Fruit fly (Drosophila melanogaster) whole organism, prepupa: ENCODE results near the gene CG9166.

ENCODE experiments used
- CG10631 ChIP-seq: fragments of 200-800 bp; sonication (Bioruptor generic); optimal IDR thresholded peaks from 2 replicates; lab custom pipeline; 2016; ENCODE audit warnings: missing biosample characterization, missing genetic modification characterization
- CG10669 ChIP-seq: fragments of 200-800 bp; sonication (Bioruptor generic); optimal IDR thresholded peaks from 3 replicates; lab custom pipeline; 2018; ENCODE audit warnings: missing biosample characterization, mild to moderate bottlenecking, missing genetic modification characterization, moderate library complexity
- CG11294 ChIP-seq: fragments of 200-800 bp; sonication (Bioruptor generic); IDR thresholded peaks from 2 replicates; pipeline ENCODE4 v1.3.6; 2022; ENCODE audit warnings: missing biosample characterization, missing genetic modification characterization
- CG15336 ChIP-seq: fragments of 200-800 bp; sonication (Bioruptor generic); IDR thresholded peaks from 2 replicates; pipeline ENCODE4 v1.3.6; 2022; ENCODE audit warnings: missing biosample characterization, missing genetic modification characterization
- CG3032 ChIP-seq: fragments of 200-800 bp; optimal IDR thresholded peaks from 2 replicates; lab custom pipeline; 2019; ENCODE audit warnings: missing biosample characterization, mild to moderate bottlenecking, missing genetic modification characterization, moderate library complexity
- CG31627 ChIP-seq: fragments of 200-800 bp; sonication (Bioruptor generic); optimal IDR thresholded peaks from 3 replicates; lab custom pipeline; 2016; ENCODE audit warnings: missing biosample characterization, missing genetic modification characterization
- CG32006 ChIP-seq: fragments of 200-800 bp; sonication (Bioruptor generic); optimal IDR thresholded peaks from 3 replicates; lab custom pipeline; 2017; ENCODE audit warnings: missing biosample characterization, mild to moderate bottlenecking, missing genetic modification characterization
- CG34406 ChIP-seq: fragments of 200-800 bp; sonication (Bioruptor generic); optimal IDR thresholded peaks from 3 replicates; lab custom pipeline; 2016; ENCODE audit warnings: missing biosample characterization, missing genetic modification characterization
- CG3919 ChIP-seq: fragments of 200-800 bp; sonication (Bioruptor generic); optimal IDR thresholded peaks from 3 replicates; lab custom pipeline; 2016; ENCODE audit warnings: missing biosample characterization, missing genetic modification characterization
- CG4318 ChIP-seq: fragments of 200-800 bp; sonication (Bioruptor generic); optimal IDR thresholded peaks from 3 replicates; lab custom pipeline; 2017; ENCODE audit warnings: missing biosample characterization, mild to moderate bottlenecking, missing genetic modification characterization
- CG6163 ChIP-seq: fragments of 200-800 bp; sonication (Bioruptor generic); IDR thresholded peaks from 3 replicates; pipeline ENCODE4 v1.3.6; 2022; ENCODE audit warnings: missing biosample characterization, missing genetic modification characterization
- CG6792 ChIP-seq: fragments of 200-800 bp; sonication (Bioruptor generic); optimal IDR thresholded peaks from 3 replicates; lab custom pipeline; 2016; ENCODE audit warnings: missing biosample characterization, missing genetic modification characterization
- CG6854 ChIP-seq: fragments of 200-800 bp; sonication (Bioruptor generic); optimal IDR thresholded peaks from 2 replicates; lab custom pipeline; 2017; ENCODE audit warnings: missing biosample characterization, mild to moderate bottlenecking, missing genetic modification characterization
- CG7368 ChIP-seq: fragments of 200-800 bp; sonication (Bioruptor generic); optimal IDR thresholded peaks from 3 replicates; lab custom pipeline; 2016; ENCODE audit warnings: missing biosample characterization, missing genetic modification characterization
- CG8319 ChIP-seq: fragments of 200-800 bp; sonication (Bioruptor generic); optimal IDR thresholded peaks from 3 replicates; lab custom pipeline; 2016; ENCODE audit warnings: missing biosample characterization, missing genetic modification characterization
- CG9139 ChIP-seq: fragments of 200-800 bp; sonication (Bioruptor generic); optimal IDR thresholded peaks from 3 replicates; lab custom pipeline; 2017; ENCODE audit warnings: missing biosample characterization, mild to moderate bottlenecking, missing genetic modification characterization
- Eip75B ChIP-seq: fragments of 200-800 bp; sonication (Bioruptor generic); optimal IDR thresholded peaks from 3 replicates; lab custom pipeline; 2016; ENCODE audit warnings: missing biosample characterization, missing genetic modification characterization
- Eip78C ChIP-seq: fragments of 200-800 bp; sonication (Bioruptor generic); peaks from one replicate; lab custom pipeline; 2016; ENCODE audit warnings: missing biosample characterization, missing genetic modification characterization
- Eip93F ChIP-seq: fragments of 200-800 bp; sonication (Bioruptor generic); optimal IDR thresholded peaks from 2 replicates; lab custom pipeline; 2016; ENCODE audit warnings: missing biosample characterization, mild to moderate bottlenecking, missing genetic modification characterization
- Ets21C ChIP-seq: fragments of 200-800 bp; sonication (Bioruptor generic); optimal IDR thresholded peaks from 3 replicates; lab custom pipeline; 2016; ENCODE audit warnings: missing biosample characterization, missing genetic modification characterization
- Ets96B ChIP-seq: fragments of 200-800 bp; optimal IDR thresholded peaks from 2 replicates; lab custom pipeline; 2019; ENCODE audit warnings: missing biosample characterization, mild to moderate bottlenecking, missing genetic modification characterization, moderate library complexity
- Hr38 ChIP-seq: sonication (Bioruptor generic); optimal IDR thresholded peaks from 2 replicates; lab custom pipeline; 2016; ENCODE audit warnings: missing biosample characterization, missing genetic modification characterization
- Hr39 ChIP-seq: fragments of 200-800 bp; sonication (Bioruptor generic); optimal IDR thresholded peaks from 2 replicates; lab custom pipeline; 2016; ENCODE audit warnings: missing biosample characterization, missing genetic modification characterization
- Hr4 ChIP-seq: fragments of 200-800 bp; sonication (Bioruptor generic); optimal IDR thresholded peaks from 3 replicates; lab custom pipeline; 2016; ENCODE audit warnings: missing biosample characterization, missing genetic modification characterization
- Met ChIP-seq: fragments of 200-800 bp; sonication (Bioruptor generic); optimal IDR thresholded peaks from 3 replicates; lab custom pipeline; 2016; ENCODE audit warnings: missing biosample characterization, missing genetic modification characterization
- OdsH ChIP-seq: fragments of 200-800 bp; sonication (Bioruptor generic); optimal IDR thresholded peaks from 3 replicates; lab custom pipeline; 2016; ENCODE audit warnings: missing biosample characterization, missing genetic modification characterization
- Smox ChIP-seq: fragments of 200-800 bp; sonication (Bioruptor generic); optimal IDR thresholded peaks from 3 replicates; lab custom pipeline; 2016; ENCODE audit warnings: missing biosample characterization, missing genetic modification characterization
- Sox102F ChIP-seq: fragments of 200-800 bp; sonication (Bioruptor generic); optimal IDR thresholded peaks from 2 replicates; lab custom pipeline; 2016; ENCODE audit warnings: missing biosample characterization, mild to moderate bottlenecking, missing genetic modification characterization
- Sox14 ChIP-seq: fragments of 200-800 bp; sonication (Bioruptor generic); optimal IDR thresholded peaks from 3 replicates; lab custom pipeline; 2016; ENCODE audit warnings: missing biosample characterization, missing genetic modification characterization
- achi ChIP-seq: fragments of 200-800 bp; sonication (Bioruptor generic); optimal IDR thresholded peaks from 3 replicates; lab custom pipeline; 2016; ENCODE audit warnings: missing biosample characterization, missing genetic modification characterization
- acj6 ChIP-seq: fragments of 200-800 bp; sonication (Bioruptor generic); optimal IDR thresholded peaks from 3 replicates; lab custom pipeline; 2016; ENCODE audit warnings: missing biosample characterization, missing genetic modification characterization
- cyc ChIP-seq: fragments of 200-800 bp; sonication (Bioruptor generic); optimal IDR thresholded peaks from 3 replicates; lab custom pipeline; 2016; ENCODE audit warnings: missing biosample characterization, missing genetic modification characterization
- dac ChIP-seq: fragments of 200-800 bp; sonication (Bioruptor generic); optimal IDR thresholded peaks from 2 replicates; lab custom pipeline; 2017; ENCODE audit warnings: missing biosample characterization, mild to moderate bottlenecking, missing genetic modification characterization
- dsx ChIP-seq: fragments of 200-800 bp; optimal IDR thresholded peaks from 3 replicates; lab custom pipeline; 2019; ENCODE audit warnings: missing biosample characterization, mild to moderate bottlenecking, missing genetic modification characterization, moderate library complexity; ENCODE audit not compliant: poor library complexity, severe bottlenecking
- eg ChIP-seq: fragments of 200-800 bp; sonication (Bioruptor generic); IDR thresholded peaks from 3 replicates; pipeline ENCODE4 v1.3.6; 2022; ENCODE audit warnings: missing biosample characterization, missing genetic modification characterization
- esn ChIP-seq: fragments of 200-800 bp; sonication (Bioruptor generic); optimal IDR thresholded peaks from 2 replicates; lab custom pipeline; 2016; ENCODE audit warnings: missing biosample characterization, mild to moderate bottlenecking, missing genetic modification characterization, moderate library complexity
- fd59A ChIP-seq: fragments of 200-800 bp; sonication (Bioruptor generic); optimal IDR thresholded peaks from 2 replicates; lab custom pipeline; 2017; ENCODE audit warnings: missing biosample characterization, mild to moderate bottlenecking, missing genetic modification characterization, missing genetic modification reagents
- fd85E ChIP-seq: fragments of 200-800 bp; sonication (Bioruptor generic); optimal IDR thresholded peaks from 3 replicates; lab custom pipeline; 2016; ENCODE audit warnings: missing biosample characterization, missing genetic modification characterization
- lz ChIP-seq: fragments of 200-800 bp; sonication (Bioruptor generic); optimal IDR thresholded peaks from 3 replicates; lab custom pipeline; 2016; ENCODE audit warnings: missing biosample characterization, missing genetic modification characterization
- net ChIP-seq: fragments of 200-800 bp; sonication (Bioruptor generic); optimal IDR thresholded peaks from 3 replicates; lab custom pipeline; 2016; ENCODE audit warnings: missing biosample characterization, missing genetic modification characterization
- pdm3 ChIP-seq: fragments of 200-800 bp; sonication (Bioruptor generic); optimal IDR thresholded peaks from 3 replicates; lab custom pipeline; 2016; ENCODE audit warnings: missing biosample characterization, missing genetic modification characterization
- salr ChIP-seq, 2 experiments: fragments of 200-800 bp; sonication (Bioruptor generic); optimal IDR thresholded peaks; 3 replicates each; lab custom pipeline; 2016 to 2018; ENCODE audit warnings: missing biosample characterization in 2 of 2, missing genetic modification characterization in 2 of 2, mild to moderate bottlenecking in 1 of 2
- ss ChIP-seq, 2 experiments: fragments of 200-800 bp; sonication (Bioruptor generic); optimal IDR thresholded peaks; 2 replicates in 1 of 2; 3 replicates in 1 of 2; lab custom pipeline; 2017 to 2018; ENCODE audit warnings: mild to moderate bottlenecking in 2 of 2, missing biosample characterization in 2 of 2, missing genetic modification characterization in 2 of 2, moderate library complexity in 1 of 2
- svp ChIP-seq: fragments of 200-800 bp; sonication (Bioruptor generic); peaks from one replicate; lab custom pipeline; 2016; ENCODE audit warnings: missing biosample characterization, missing genetic modification characterization
- topi ChIP-seq: fragments of 200-800 bp; sonication (Bioruptor generic); optimal IDR thresholded peaks from 3 replicates; lab custom pipeline; 2016; ENCODE audit warnings: missing biosample characterization, missing genetic modification characterization
- vri ChIP-seq: fragments of 200-800 bp; sonication (Bioruptor generic); optimal IDR thresholded peaks from 3 replicates; lab custom pipeline; 2016; ENCODE audit warnings: missing biosample characterization, mild to moderate bottlenecking, missing genetic modification characterization

The CG9166 gene

dm6 chr3L:1349942-1350923 is 683 bp upstream of the CG9166 start (continued):
- TF ChIP-seq CG10631 (peak; percentile 51), Eip75B (peak; percentile 10), Hr38 (GFP tag; lab: Kevin White, UChicago) (no peak), Ets21C (GFP tag; lab: Kevin White, UChicago) (peak; percentile 31), CG3032 (peak; percentile 28), fd85E (GFP tag; lab: Kevin White, UChicago) (no peak), esn (GFP tag; lab: Kevin White, UChicago) (peak; percentile 47), CG8319 (GFP tag; lab: Kevin White, UChicago) (peak; percentile 5), Hr39 (GFP tag; lab: Kevin White, UChicago) (peak; percentile 47), Eip93F (GFP tag; lab: Kevin White, UChicago) (peak; percentile 11), Hr4 (GFP tag; lab: Kevin White, UChicago) (peak; percentile 35), CG32006 (GFP tag; lab: Kevin White, UChicago) (peak; percentile 45), cyc (GFP tag; lab: Kevin White, UChicago) (peak; percentile 40), CG10669 (GFP tag; lab: Kevin White, UChicago) (no peak), vri (GFP tag; lab: Kevin White, UChicago) (peak; percentile 47), dac (GFP tag; lab: Kevin White, UChicago) (no peak), CG7368 (no peak), CG3919 (GFP tag; lab: Kevin White, UChicago) (peak; percentile 34), Sox102F (GFP tag; lab: Kevin White, UChicago) (peak; percentile 30), pdm3 (peak; percentile 45), CG4318 (GFP tag; lab: Kevin White, UChicago) (no peak), eg (GFP tag; lab: Robert Waterston, UW) (peak; percentile 38; the same call in 1 of the 3 replicates), Ets96B (tag; lab: Kevin White, UChicago) (peak; percentile 32)
- TF ChIP-seq, all 60 proteins: peak for 34

dm6 chr3L:1352065-1352464 is 1.1 kb downstream of the CG9166 start:
- peak; percentile 34 for TF ChIP-seq CG3919 (GFP tag; lab: Kevin White, UChicago)
- peak; percentile 19; the same call in 1 of the 2 replicates for TF ChIP-seq CG15336 (GFP tag; lab: Robert Waterston, UW)
- TF ChIP-seq svp (GFP tag; lab: Kevin White, UChicago), result peak; percentile 77
- TF ChIP-seq esn (GFP tag; lab: Kevin White, UChicago), result peak; percentile 49
- TF ChIP-seq CG6163, result no peak
- TF ChIP-seq OdsH (GFP tag; lab: Kevin White, UChicago), result peak; percentile 24
- peak; percentile 45 for TF ChIP-seq Hr39 (GFP tag; lab: Kevin White, UChicago)
- TF ChIP-seq vri (GFP tag; lab: Kevin White, UChicago), result peak; percentile 1
- TF ChIP-seq topi (GFP tag; lab: Kevin White, UChicago), result peak; percentile 36
- TF ChIP-seq CG10669 (GFP tag; lab: Kevin White, UChicago), result no peak
- TF ChIP-seq pdm3, result peak; percentile 33
- no peak for TF ChIP-seq CG6792 (GFP tag; lab: Kevin White, UChicago)
- peak; percentile 21 for TF ChIP-seq acj6 (GFP tag; lab: Kevin White, UChicago)
- no peak for TF ChIP-seq CG10631
- peak; percentile 40 for TF ChIP-seq Smox (GFP tag; lab: Kevin White, UChicago)
- peak; percentile 49 for TF ChIP-seq Sox14
- no peak for TF ChIP-seq CG6854
- TF ChIP-seq Met (GFP tag; lab: Kevin White, UChicago), result peak; percentile 8
- no peak for TF ChIP-seq fd59A (GFP tag; lab: Kevin White, UChicago)
- peak; percentile 49 for TF ChIP-seq achi (GFP tag; lab: Kevin White, UChicago)
- TF ChIP-seq dsx (GFP tag; lab: Kevin White, UChicago), result peak; percentile 6
- TF ChIP-seq Eip78C, result peak; percentile 83
- no peak for TF ChIP-seq CG9139 (GFP tag; lab: Kevin White, UChicago)
- TF ChIP-seq Sox102F (GFP tag; lab: Kevin White, UChicago), result peak; percentile 13
- no peak for TF ChIP-seq net (GFP tag; lab: Kevin White, UChicago)
- peak; percentile 43 for TF ChIP-seq CG31627 (GFP tag; lab: Kevin White, UChicago)
- peak in 1 of 2 experiments; percentile 28 for TF ChIP-seq salr (GFP tag; optimal IDR thresholded peaks at IDR 0.05; lab: Kevin White, UChicago)
- no peak for TF ChIP-seq CG11294 (GFP tag; lab: Robert Waterston, UW)
- no peak for TF ChIP-seq ss (GFP tag; optimal IDR thresholded peaks at IDR 0.05; lab: Kevin White, UChicago)
- peak; percentile 46 for TF ChIP-seq lz
- peak; percentile 18; the same call in 1 of the 3 replicates for TF ChIP-seq eg (GFP tag; lab: Robert Waterston, UW)
- TF ChIP-seq CG3032, result no peak
- peak; percentile 42 for TF ChIP-seq cyc (GFP tag; lab: Kevin White, UChicago)
- TF ChIP-seq CG34406, result no peak
